Fruit fly (Drosophila melanogaster) whole organism, embryonic: ENCODE data around the gene Ns4.

Source experiments
- Awh ChIP-seq: fragments of 200-800 bp; sonication (Bioruptor generic); IDR thresholded peaks from 2 replicates; pipeline ENCODE4, ENCODE4 v1.3.6; 2022; ENCODE audit warnings: missing biosample characterization, missing genetic modification characterization
- Bteb2 ChIP-seq: fragments of 200-800 bp; sonication (Bioruptor generic); optimal IDR thresholded peaks from 2 replicates; lab custom pipeline; 2016; ENCODE audit warnings: missing biosample characterization, missing genetic modification characterization
- CG1024 ChIP-seq: fragments of 200-800 bp; sonication (Bioruptor generic); IDR thresholded peaks from 2 replicates; pipeline ENCODE4 v1.3.6; 2022; ENCODE audit warnings: missing biosample characterization, missing genetic modification characterization
- CG10321 ChIP-seq: fragments of 200-800 bp; sonication (Bioruptor generic); IDR thresholded peaks from 2 replicates; pipeline ENCODE4 v1.3.6; 2022; ENCODE audit warnings: missing biosample characterization, missing genetic modification characterization
- CG10959 ChIP-seq: fragments of 200-800 bp; sonication (Bioruptor generic); IDR thresholded peaks from 2 replicates; pipeline ENCODE4 v1.3.6; 2022; ENCODE audit warnings: missing biosample characterization, missing genetic modification characterization
- CG12155 ChIP-seq: fragments of 200-800 bp; sonication (Bioruptor generic); optimal IDR thresholded peaks from 3 replicates; lab custom pipeline; 2016; ENCODE audit warnings: missing biosample characterization, missing genetic modification characterization
- CG13287 ChIP-seq: fragments of 200-800 bp; sonication (Bioruptor generic); IDR thresholded peaks from 2 replicates; pipeline ENCODE4 v1.3.6; 2022; ENCODE audit warnings: missing biosample characterization, missing genetic modification characterization; ENCODE audit not compliant: partially characterized antibody
- CG15073 ChIP-seq: fragments of 200-800 bp; sonication (Bioruptor generic); optimal IDR thresholded peaks from 2 replicates; lab custom pipeline; 2016; ENCODE audit warnings: missing biosample characterization, missing genetic modification characterization
- CG1792 ChIP-seq: fragments of 200-800 bp; sonication (Bioruptor generic); optimal IDR thresholded peaks from 2 replicates; lab custom pipeline; 2016; ENCODE audit warnings: missing biosample characterization, missing genetic modification characterization
- CG18011 ChIP-seq: fragments of 200-800 bp; sonication (Bioruptor generic); optimal IDR thresholded peaks from 2 replicates; lab custom pipeline; 2017; ENCODE audit warnings: missing biosample characterization, missing genetic modification characterization, mild to moderate bottlenecking, moderate library complexity, missing genotype
- CG18262 ChIP-seq: fragments of 200-800 bp; optimal IDR thresholded peaks from 3 replicates; lab custom pipeline; 2019; ENCODE audit warnings: missing biosample characterization, mild to moderate bottlenecking, missing genetic modification characterization, moderate library complexity
- CG1832 ChIP-seq: fragments of 200-800 bp; sonication (Bioruptor generic); optimal IDR thresholded peaks from 2 replicates; lab custom pipeline; 2017; ENCODE audit warnings: missing biosample characterization, mild to moderate bottlenecking, missing genetic modification characterization, inconsistent platforms
- CG2199 ChIP-seq: fragments of 200-800 bp; sonication (Bioruptor generic); IDR thresholded peaks from 3 replicates; pipeline ENCODE4 v1.3.6; 2022; ENCODE audit warnings: missing biosample characterization, missing genetic modification characterization
- CG34422 ChIP-seq: fragments of 200-800 bp; sonication (Bioruptor generic); IDR thresholded peaks from 3 replicates; pipeline ENCODE4 v1.3.6; 2022; ENCODE audit warnings: missing biosample characterization, missing genetic modification characterization
- CG3847 ChIP-seq: fragments of 200-800 bp; sonication (Bioruptor generic); IDR thresholded peaks from 2 replicates; pipeline ENCODE4 v1.3.6; 2022; ENCODE audit warnings: missing biosample characterization, missing genetic modification characterization
- CG4730 ChIP-seq: fragments of 200-800 bp; sonication (Bioruptor generic); IDR thresholded peaks from 2 replicates; pipeline ENCODE4 v1.3.6; 2022; ENCODE audit warnings: missing biosample characterization, missing genetic modification characterization
- CG4854 ChIP-seq: fragments of 200-800 bp; sonication (Bioruptor generic); optimal IDR thresholded peaks from 2 replicates; lab custom pipeline; 2016; ENCODE audit warnings: missing biosample characterization, missing genetic modification characterization, inconsistent platforms
- CG7271 ChIP-seq: fragments of 200-800 bp; sonication (Bioruptor generic); optimal IDR thresholded peaks from 2 replicates; lab custom pipeline; 2018; ENCODE audit warnings: missing biosample characterization, mild to moderate bottlenecking, missing genetic modification characterization, moderate library complexity
- CG8290 ChIP-seq, 3 experiments: fragments of 200-800 bp; sonication (Bioruptor generic); optimal IDR thresholded peaks; 2 replicates each; lab custom pipeline; 2016 to 2019; ENCODE audit warnings: missing biosample characterization in 3 of 3, missing genetic modification characterization in 3 of 3, mild to moderate bottlenecking in 2 of 3, moderate library complexity in 1 of 3
- CG9932 ChIP-seq: fragments of 200-800 bp; sonication (Bioruptor generic); IDR thresholded peaks from 2 replicates; pipeline ENCODE4 v1.3.6; 2022; ENCODE audit warnings: missing biosample characterization, missing genetic modification characterization
- CoRest ChIP-seq: fragments of 200-800 bp; sonication (Bioruptor generic); optimal IDR thresholded peaks from 3 replicates; lab custom pipeline; 2018; ENCODE audit warnings: missing biosample characterization, mild to moderate bottlenecking, missing genetic modification characterization, moderate library complexity
- Drgx ChIP-seq: fragments of 200-800 bp; sonication (Bioruptor generic); IDR thresholded peaks from 2 replicates; pipeline ENCODE4 v1.3.6; 2022; ENCODE audit warnings: missing biosample characterization, missing genetic modification characterization
- E2f2 ChIP-seq: fragments of 200-800 bp; sonication (Bioruptor generic); IDR thresholded peaks from 2 replicates; pipeline ENCODE4 v1.3.6; 2022; ENCODE audit warnings: missing biosample characterization, missing genetic modification characterization
- HLH54F ChIP-seq: fragments of 200-800 bp; sonication (Bioruptor generic); optimal IDR thresholded peaks from 3 replicates; lab custom pipeline; 2016; ENCODE audit warnings: missing biosample characterization, missing genetic modification characterization
- Hand ChIP-seq: fragments of 200-800 bp; sonication (Bioruptor generic); optimal IDR thresholded peaks from 2 replicates; lab custom pipeline; 2017; ENCODE audit warnings: mild to moderate bottlenecking, missing biosample characterization, missing genetic modification reagents, missing genetic modification characterization
- Jarid2 ChIP-seq: fragments of 200-800 bp; sonication (Bioruptor generic); optimal IDR thresholded peaks from 3 replicates; lab custom pipeline; 2017; ENCODE audit warnings: mild to moderate bottlenecking, missing biosample characterization, missing genetic modification reagents, missing genetic modification characterization
- Lim3 ChIP-seq: fragments of 200-800 bp; sonication (Bioruptor generic); IDR thresholded peaks from 2 replicates; pipeline ENCODE4 v1.3.6; 2022; ENCODE audit warnings: missing biosample characterization, missing genetic modification characterization
- Mes4 ChIP-seq: fragments of 200-800 bp; sonication (Bioruptor generic); optimal IDR thresholded peaks from 2 replicates; lab custom pipeline; 2016; ENCODE audit warnings: missing biosample characterization, missing genetic modification characterization
- NC2β ChIP-seq: fragments of 200-800 bp; sonication (Bioruptor generic); optimal IDR thresholded peaks from 2 replicates; lab custom pipeline; 2016; ENCODE audit warnings: missing biosample characterization, missing genetic modification characterization
- NfI ChIP-seq: fragments of 200-800 bp; sonication (Bioruptor generic); optimal IDR thresholded peaks from 3 replicates; lab custom pipeline; 2018; ENCODE audit warnings: missing biosample characterization, mild to moderate bottlenecking, missing genetic modification characterization, moderate library complexity
- Ptx1 ChIP-seq: fragments of 200-800 bp; sonication (Bioruptor generic); IDR thresholded peaks from 2 replicates; pipeline ENCODE4 v1.3.6; 2022; ENCODE audit warnings: missing biosample characterization, missing genetic modification characterization
- Rfx ChIP-seq: fragments of 200-800 bp; sonication (Bioruptor generic); IDR thresholded peaks from 2 replicates; pipeline ENCODE4 v1.3.6; 2022; ENCODE audit warnings: missing biosample characterization, missing genetic modification characterization
- Ssrp ChIP-seq: fragments of 200-800 bp; sonication (Bioruptor generic); optimal IDR thresholded peaks from 2 replicates; lab custom pipeline; 2018; ENCODE audit warnings: missing biosample characterization, mild to moderate bottlenecking, missing genetic modification characterization, moderate library complexity
- TFAM ChIP-seq: fragments of 200-800 bp; sonication (Bioruptor generic); optimal IDR thresholded peaks from 2 replicates; lab custom pipeline; 2017; ENCODE audit warnings: missing biosample characterization, missing genetic modification characterization, inconsistent platforms
- ash1 ChIP-seq: fragments of 200-800 bp; sonication (Bioruptor generic); optimal IDR thresholded peaks from 2 replicates; lab custom pipeline; 2018; ENCODE audit warnings: missing biosample characterization, mild to moderate bottlenecking, missing genetic modification characterization
- cad ChIP-seq: fragments of >200 bp; optimal IDR thresholded peaks from 2 replicates; lab custom pipeline; 2017; ENCODE audit warnings: missing biosample characterization, missing genetic modification characterization
- cas ChIP-seq: fragments of 200-800 bp; sonication (Bioruptor generic); IDR thresholded peaks from 2 replicates; pipeline ENCODE4 v1.3.6; 2022; ENCODE audit warnings: missing biosample characterization, missing genetic modification characterization
- ci ChIP-seq: fragments of 200-800 bp; sonication (Bioruptor generic); IDR thresholded peaks from 3 replicates; pipeline ENCODE4 v1.3.6; 2022; ENCODE audit warnings: missing biosample characterization, missing genetic modification characterization
- dan ChIP-seq: fragments of 200-800 bp; sonication (Bioruptor generic); IDR thresholded peaks from 2 replicates; pipeline ENCODE4 v1.3.6; 2022; ENCODE audit warnings: missing biosample characterization, missing genetic modification characterization
- fru ChIP-seq: fragments of >200 bp; optimal IDR thresholded peaks from 2 replicates; lab custom pipeline; 2017
- gcm ChIP-seq: fragments of 200-800 bp; sonication (Bioruptor generic); optimal IDR thresholded peaks from 2 replicates; lab custom pipeline; 2019; ENCODE audit warnings: missing biosample characterization, mild to moderate bottlenecking, missing genetic modification characterization, moderate library complexity
- gro ChIP-seq: fragments of 200-800 bp; sonication (Bioruptor generic); optimal IDR thresholded peaks from 2 replicates; lab custom pipeline; 2016; ENCODE audit warnings: missing biosample characterization, missing genetic modification characterization
- hbn ChIP-seq: fragments of 200-800 bp; sonication (Bioruptor generic); IDR thresholded peaks from 2 replicates; pipeline ENCODE4 v1.3.6; 2022; ENCODE audit warnings: missing biosample characterization, missing genetic modification characterization; ENCODE audit not compliant: partially characterized antibody
- lov ChIP-seq, 2 experiments: fragments of 200-800 bp in 1 of 2; fragments of >200 bp in 1 of 2; sonication (Bioruptor generic) in 1 of 2; IDR thresholded peaks in 1 of 2; optimal IDR thresholded peaks in 1 of 2; 2 replicates in 1 of 2; 3 replicates in 1 of 2; pipeline versions ENCODE4 v1.3.6 to Lab custom; 2017 to 2022; ENCODE audit warnings: missing biosample characterization in 1 of 2, missing genetic modification characterization in 1 of 2
- nmo ChIP-seq: fragments of 200-800 bp; sonication (Bioruptor generic); optimal IDR thresholded peaks from 2 replicates; lab custom pipeline; 2018; ENCODE audit warnings: missing biosample characterization, mild to moderate bottlenecking, missing genetic modification characterization, moderate library complexity
- pfk ChIP-seq: fragments of 200-800 bp; sonication (Bioruptor generic); optimal IDR thresholded peaks from 2 replicates; lab custom pipeline; 2018; ENCODE audit warnings: missing biosample characterization, mild to moderate bottlenecking, missing genetic modification characterization, moderate library complexity
- ro ChIP-seq: fragments of 200-800 bp; sonication (Bioruptor generic); IDR thresholded peaks from 2 replicates; pipeline ENCODE4 v1.3.6; 2022; ENCODE audit warnings: missing biosample characterization, missing genetic modification characterization
- salm ChIP-seq: fragments of 200-800 bp; sonication (Bioruptor generic); optimal IDR thresholded peaks from 2 replicates; lab custom pipeline; 2018; ENCODE audit warnings: missing biosample characterization, mild to moderate bottlenecking, missing genetic modification characterization
- sens ChIP-seq: fragments of 200-800 bp; sonication (Bioruptor generic); peaks from one replicate; lab custom pipeline; 2016; ENCODE audit warnings: missing biosample characterization, missing genetic modification characterization
- ssp ChIP-seq: fragments of 200-800 bp; sonication (Bioruptor generic); IDR thresholded peaks from 2 replicates; pipeline ENCODE4 v1.3.6; 2022; ENCODE audit warnings: missing biosample characterization, missing genetic modification characterization
- stc ChIP-seq: fragments of 200-800 bp; sonication (Bioruptor generic); IDR thresholded peaks from 2 replicates; pipeline ENCODE4 v1.3.6; 2022; ENCODE audit warnings: missing biosample characterization, missing genetic modification characterization
- wor ChIP-seq: fragments of 200-800 bp; sonication (Bioruptor generic); IDR thresholded peaks from 2 replicates; pipeline ENCODE4 v1.3.6; 2022; ENCODE audit warnings: missing biosample characterization, missing genetic modification characterization

Gene Ns4

dm6 chr2L:20780768-20781167 is 28.5 kb downstream of the Ns4 start (continued):
- TF ChIP-seq CG7271 (peak; percentile 5), E2f2 (GFP tag; lab: Robert Waterston, UW) (no peak), dan (GFP tag; lab: Robert Waterston, UW) (no peak), Drgx (GFP tag; lab: Robert Waterston, UW) (no peak), ash1 (GFP tag; lab: Kevin White, UChicago) (peak; percentile 87), ssp (GFP tag; lab: Robert Waterston, UW) (no peak), salm (tag; lab: Kevin White, UChicago) (peak; percentile 51), CG4730 (no peak), Mes4 (GFP tag; lab: Kevin White, UChicago) (peak; percentile 42), CG1024 (GFP tag; lab: Robert Waterston, UW) (peak; percentile 52; the same call in 1 of the 2 replicates), ci (GFP tag; lab: Robert Waterston, UW) (peak; percentile 82), CG1832 (GFP tag; lab: Kevin White, UChicago) (no peak), CG18262 (tag; lab: Kevin White, UChicago) (peak; percentile 59), hbn (GFP tag; lab: Robert Waterston, UW) (no peak), wor (GFP tag; lab: Robert Waterston, UW) (no peak), NfI (peak; percentile 35), lov (optimal IDR thresholded peaks at IDR 0.05; lab: Kevin White, UChicago) (no peak), lov (GFP tag; IDR thresholded peaks at IDR 0.05; lab: Robert Waterston, UW) (no peak), CG8290 (GFP tag; optimal IDR thresholded peaks at IDR 0.05; lab: Kevin White, UChicago) (peak; percentile 19), CG8290 (tag; optimal IDR thresholded peaks at IDR 0.05; lab: Kevin White, UChicago) (peak; percentile 57 to 94), Ptx1 (GFP tag; lab: Robert Waterston, UW) (peak; percentile 30; the same call in 1 of the 2 replicates), NC2β (peak; percentile 50), nmo (GFP tag; lab: Kevin White, UChicago) (no peak), CG18011 (GFP tag; lab: Kevin White, UChicago) (peak; percentile 4), CG1792 (GFP tag; lab: Kevin White, UChicago) (peak; percentile 59), CG13287 (GFP tag; lab: Robert Waterston, UW) (no peak), CG9932 (GFP tag; lab: Robert Waterston, UW) (no peak), fru (lab: Kevin White, UChicago) (no peak), Hand (GFP tag; lab: Kevin White, UChicago) (no peak), ro (no peak), gro (peak; percentile 11)

dm6 chr2L:20783044-20783443 is 30.8 kb downstream of the Ns4 start:
- TF ChIP-seq HLH54F (no peak), cas (GFP tag; lab: Robert Waterston, UW) (no peak), CG4854 (no peak), CG34422 (GFP tag; lab: Robert Waterston, UW) (peak; percentile 35; the same call in 1 of the 3 replicates), CG10959 (GFP tag; lab: Robert Waterston, UW) (peak; percentile 68), CG12155 (peak; percentile 2), CG3847 (GFP tag; lab: Robert Waterston, UW) (0 out of 2 replicates have a peak, but pooled peaks have one; percentile 18), TFAM (no peak), stc (GFP tag; lab: Robert Waterston, UW) (no peak), pfk (GFP tag; lab: Kevin White, UChicago) (no peak), CG2199 (GFP tag; lab: Robert Waterston, UW) (0 out of 3 replicates have a peak, but pooled peaks have one; percentile 21), Lim3 (no peak), CG15073 (no peak), Rfx (no peak), Bteb2 (GFP tag; lab: Kevin White, UChicago) (no peak), Mes4 (GFP tag; lab: Kevin White, UChicago) (no peak), CG1832 (GFP tag; lab: Kevin White, UChicago) (peak; percentile 81), Jarid2 (GFP tag; lab: Kevin White, UChicago) (no peak), CoRest (peak; percentile 26), Awh (GFP tag; lab: Robert Waterston, UW) (0 out of 2 replicates have a peak, but pooled peaks have one; percentile 12), CG10321 (GFP tag; lab: Robert Waterston, UW) (peak; percentile 97), cad (GFP tag; lab: Kevin White, UChicago) (peak; percentile 33), sens (GFP tag; lab: Kevin White, UChicago) (peak; percentile 40), gcm (GFP tag; lab: Kevin White, UChicago) (peak; percentile 35), Ssrp (no peak)
